Worm (Caenorhabditis elegans) whole organism, young adult: ENCODE data around the gene ephx-1.

ENCODE experiments used
- B0336.3 ChIP-seq: fragments of 200-800 bp; sonication (Bioruptor generic); IDR thresholded peaks from 2 replicates; pipeline ENCODE4 v1.3.6; 2022; ENCODE audit warnings: missing genetic modification characterization, missing compliant biosample characterization
- D2030.7 ChIP-seq: fragments of 200-800 bp; sonication (Bioruptor generic); IDR thresholded peaks from 2 replicates; pipeline ENCODE4 v1.3.6; 2022; ENCODE audit warnings: missing genetic modification reagents, missing genetic modification characterization, missing compliant biosample characterization
- F49E8.2 ChIP-seq: sonication (generic microtip); optimal IDR thresholded peaks from 3 replicates; lab custom pipeline; 2017; ENCODE audit warnings: missing genetic modification characterization, mild to moderate bottlenecking, missing compliant biosample characterization, antibody characterized with exemption, moderate library complexity; ENCODE audit not compliant: insufficient read depth
- F52B5.7 ChIP-seq: sonication (generic microtip); optimal IDR thresholded peaks from 2 replicates; lab custom pipeline; 2016; ENCODE audit warnings: mild to moderate bottlenecking, missing genetic modification characterization, missing compliant biosample characterization
- F55B11.4 ChIP-seq: sonication (generic microtip); optimal IDR thresholded peaks from 2 replicates; lab custom pipeline; 2016; ENCODE audit warnings: missing compliant biosample characterization, missing genetic modification characterization, borderline replicate concordance; ENCODE audit not compliant: insufficient read depth
- F57C9.4 ChIP-seq: sonication (generic microtip); optimal IDR thresholded peaks from 2 replicates; lab custom pipeline; 2017; ENCODE audit warnings: mild to moderate bottlenecking, missing genetic modification characterization, missing compliant biosample characterization
- K12H6.12 ChIP-seq: fragments of 200-800 bp; sonication (Bioruptor generic); optimal IDR thresholded peaks from 2 replicates; lab custom pipeline; 2018; ENCODE audit warnings: mild to moderate bottlenecking, missing genetic modification characterization, missing compliant biosample characterization
- Y53F4B.3 ChIP-seq: fragments of 200-800 bp; sonication (Bioruptor generic); IDR thresholded peaks from 2 replicates; pipeline ENCODE4 v1.3.6; 2022; ENCODE audit warnings: missing genetic modification reagents, missing genetic modification characterization, missing compliant biosample characterization
- Y56A3A.18 ChIP-seq: fragments of 200-800 bp; sonication (Bioruptor generic); IDR thresholded peaks from 2 replicates; pipeline ENCODE4 v1.3.6; 2022; ENCODE audit warnings: missing genetic modification reagents, missing genetic modification characterization, missing compliant biosample characterization
- ZK185.1 ChIP-seq: sonication (generic microtip); optimal IDR thresholded peaks from 2 replicates; lab custom pipeline; 2016; ENCODE audit warnings: mild to moderate bottlenecking, missing genetic modification characterization, missing compliant biosample characterization; ENCODE audit not compliant: poor library complexity, severe bottlenecking
- cebp-2 ChIP-seq: fragments of 200-800 bp; sonication (Bioruptor generic); IDR thresholded peaks from 2 replicates; pipeline ENCODE4 v1.3.6; 2022; ENCODE audit warnings: missing genetic modification characterization, missing compliant biosample characterization
- ceh-58 ChIP-seq: fragments of 200-800 bp; sonication (Bioruptor generic); IDR thresholded peaks from 2 replicates; pipeline ENCODE4 v1.3.6; 2022; ENCODE audit warnings: missing genetic modification characterization, missing compliant biosample characterization
- egl-18 ChIP-seq: fragments of 200-800 bp; sonication (Bioruptor generic); IDR thresholded peaks from 2 replicates; pipeline ENCODE4 v1.3.6; 2022; ENCODE audit warnings: missing genetic modification reagents, missing genetic modification characterization, missing compliant biosample characterization
- egl-44 ChIP-seq: fragments of 200-800 bp; sonication (Bioruptor generic); IDR thresholded peaks from 2 replicates; pipeline ENCODE4 v1.3.6; 2022; ENCODE audit warnings: missing genetic modification reagents, missing genetic modification characterization, missing compliant biosample characterization
- ets-4 ChIP-seq: fragments of 200-800 bp; sonication (Bioruptor generic); optimal IDR thresholded peaks from 2 replicates; lab custom pipeline; 2018; ENCODE audit warnings: mild to moderate bottlenecking, missing genetic modification characterization, missing compliant biosample characterization
- him-1 ChIP-seq: sonication (generic microtip); optimal IDR thresholded peaks from 2 replicates; lab custom pipeline; 2016; ENCODE audit warnings: missing genotype, missing genetic modification reagents, missing genetic modification characterization, missing compliant biosample characterization
- lag-1 ChIP-seq: fragments of 200-800 bp; sonication (Bioruptor generic); IDR thresholded peaks from 2 replicates; pipeline ENCODE4 v1.3.6; 2022; ENCODE audit warnings: missing genetic modification reagents, missing genetic modification characterization, missing compliant biosample characterization
- let-526 ChIP-seq: fragments of 200-800 bp; sonication (Bioruptor generic); IDR thresholded peaks from 2 replicates; pipeline ENCODE4 v1.3.6; 2022; ENCODE audit warnings: missing genetic modification reagents, missing genetic modification characterization, missing compliant biosample characterization
- lin-40 ChIP-seq: sonication (generic microtip); optimal IDR thresholded peaks from 2 replicates; lab custom pipeline; 2016; ENCODE audit warnings: missing genetic modification characterization, mild to moderate bottlenecking, missing compliant biosample characterization, missing genotype, missing genetic modification reagents
- lir-1 ChIP-seq: fragments of 200-800 bp; sonication (Bioruptor generic); conservative IDR thresholded peaks from 2 replicates; pipeline ENCODE4 v1.3.6; 2022; ENCODE audit warnings: missing genetic modification reagents, missing genetic modification characterization, missing compliant biosample characterization
- madf-10 ChIP-seq: sonication (generic microtip); optimal IDR thresholded peaks from 2 replicates; lab custom pipeline; 2016; ENCODE audit warnings: mild to moderate bottlenecking, missing genetic modification characterization, missing compliant biosample characterization
- madf-3 ChIP-seq: fragments of 200-800 bp; sonication (Bioruptor generic); IDR thresholded peaks from 2 replicates; pipeline ENCODE4 v1.3.6; 2022; ENCODE audit warnings: missing genetic modification reagents, missing genetic modification characterization, missing compliant biosample characterization
- nfyb-1 ChIP-seq: fragments of 200-800 bp; sonication (Bioruptor generic); IDR thresholded peaks from 2 replicates; pipeline ENCODE4 v1.3.6; 2022; ENCODE audit warnings: missing genetic modification reagents, missing genetic modification characterization, missing compliant biosample characterization
- nhr-179 ChIP-seq: sonication (generic microtip); optimal IDR thresholded peaks from 2 replicates; lab custom pipeline; 2016; ENCODE audit warnings: mild to moderate bottlenecking, missing genetic modification characterization, missing compliant biosample characterization
- nhr-90 ChIP-seq: sonication (generic microtip); optimal IDR thresholded peaks from 2 replicates; lab custom pipeline; 2016; ENCODE audit warnings: missing genotype, mild to moderate bottlenecking, missing genetic modification characterization, missing compliant biosample characterization
- sdz-38 ChIP-seq: sonication (generic microtip); optimal IDR thresholded peaks from 2 replicates; lab custom pipeline; 2016; ENCODE audit warnings: missing genotype, missing genetic modification characterization, missing compliant biosample characterization
- sea-2 ChIP-seq: fragments of 200-800 bp; sonication (Bioruptor generic); IDR thresholded peaks from 2 replicates; pipeline ENCODE4 v1.3.6; 2022; ENCODE audit warnings: missing genetic modification characterization, missing compliant biosample characterization
- snpc-3.4 ChIP-seq: sonication (generic microtip); optimal IDR thresholded peaks from 2 replicates; lab custom pipeline; 2017; ENCODE audit warnings: missing genetic modification characterization, mild to moderate bottlenecking, missing compliant biosample characterization, antibody characterized with exemption, moderate library complexity, missing genotype, missing genetic modification reagents
- somi-1 ChIP-seq: fragments of 200-800 bp; sonication (Bioruptor generic); optimal IDR thresholded peaks from 2 replicates; lab custom pipeline; 2018; ENCODE audit warnings: mild to moderate bottlenecking, missing genetic modification characterization, missing compliant biosample characterization
- ztf-25 ChIP-seq: fragments of 200-800 bp; sonication (Bioruptor generic); IDR thresholded peaks from 2 replicates; pipeline ENCODE4 v1.3.6; 2022; ENCODE audit warnings: missing genetic modification reagents, missing genetic modification characterization, missing compliant biosample characterization
- ztf-6 ChIP-seq: fragments of 200-800 bp; sonication (Bioruptor generic); IDR thresholded peaks from 2 replicates; pipeline ENCODE4 v1.3.6; 2022; ENCODE audit warnings: missing genetic modification reagents, missing genetic modification characterization, missing compliant biosample characterization

Gene ephx-1

DNA sequence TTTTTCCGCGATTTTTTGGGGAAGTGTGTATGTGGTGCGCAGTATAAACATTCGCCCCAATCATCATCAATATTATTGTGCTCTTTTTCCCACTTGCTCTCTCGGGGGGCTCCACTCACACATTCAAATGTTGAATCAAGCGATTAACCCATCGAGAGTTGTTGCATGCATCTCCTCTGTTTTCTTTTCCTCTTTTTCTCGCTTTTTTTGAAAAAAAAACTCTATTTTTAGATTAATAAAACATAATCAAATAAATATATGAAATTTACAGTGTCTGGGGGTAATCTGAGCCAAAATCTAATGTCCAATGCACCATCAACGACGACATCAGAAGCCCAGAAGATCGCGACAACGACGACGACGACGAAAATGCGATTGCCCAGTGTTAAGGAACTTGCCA lies at the start of gene ephx-1:
Gene ephx-1 (plus strand): TSS at position 301 of the 400 bp plus-strand sequence.
- no peak for TF ChIP-seq ztf-25
- no peak for TF ChIP-seq K12H6.12 (tag; lab: Kevin White, UChicago)
- no peak for TF ChIP-seq egl-18 (GFP tag; lab: Robert Waterston, UW)
- TF ChIP-seq ztf-6 (GFP tag; lab: Robert Waterston, UW) = no peak
- TF ChIP-seq somi-1 (GFP tag; lab: Kevin White, UChicago) = no peak
- no peak for TF ChIP-seq lin-40 (tag; lab: Kevin White, UChicago)
- no peak for TF ChIP-seq let-526 (GFP tag; lab: Robert Waterston, UW)
- no peak for TF ChIP-seq F55B11.4 (tag; lab: Kevin White, UChicago)
- no peak for TF ChIP-seq ZK185.1 (tag; lab: Kevin White, UChicago)
- TF ChIP-seq madf-3 = no peak
- no peak for TF ChIP-seq madf-10 (tag; lab: Kevin White, UChicago)
- no peak for TF ChIP-seq F52B5.7 (tag; lab: Kevin White, UChicago)
- TF ChIP-seq lir-1 (GFP tag; lab: Robert Waterston, UW) = no peak
- no peak for TF ChIP-seq him-1 (tag; lab: Kevin White, UChicago)
- TF ChIP-seq D2030.7 (GFP tag; lab: Robert Waterston, UW) = no peak
- no peak for TF ChIP-seq snpc-3.4 (tag; lab: Kevin White, UChicago)
- no peak for TF ChIP-seq Y53F4B.3 (GFP tag; lab: Robert Waterston, UW)
- TF ChIP-seq lag-1 (GFP tag; lab: Robert Waterston, UW) = no peak
- no peak for TF ChIP-seq nhr-90 (tag; lab: Kevin White, UChicago)
- no peak for TF ChIP-seq ceh-58

DNA sequence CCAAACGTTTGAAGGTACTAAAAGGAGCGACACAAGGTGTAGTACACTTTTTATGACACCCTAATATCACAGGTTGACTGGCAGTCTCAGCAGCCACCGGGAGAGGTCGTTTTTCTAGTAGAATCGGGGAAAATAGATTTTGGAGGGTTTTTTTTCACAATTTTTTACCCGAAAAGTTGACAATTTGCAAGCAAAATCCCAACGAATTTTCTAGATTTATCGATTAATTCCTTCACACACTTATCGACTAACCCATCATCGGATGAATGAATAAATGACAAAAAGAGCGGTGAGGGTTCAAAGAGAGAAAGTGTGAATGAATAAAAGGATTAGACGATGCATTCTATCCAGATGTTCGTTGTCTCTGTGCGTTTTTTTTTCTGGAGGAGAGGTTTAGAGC lies 48.8 kb upstream of the ephx-1 start:
- no peak for TF ChIP-seq cebp-2 (GFP tag; lab: Robert Waterston, UW)
- TF ChIP-seq sdz-38 = no peak
- no peak for TF ChIP-seq egl-44
- no peak for TF ChIP-seq F57C9.4 (tag; lab: Kevin White, UChicago)
- no peak for TF ChIP-seq B0336.3

- TF ChIP-seq somi-1 (GFP tag; lab: Kevin White, UChicago) (peak; percentile 51), Y56A3A.18 (GFP tag; lab: Robert Waterston, UW) (no peak)
- TF ChIP-seq, all 124 proteins: peak for 1
Observed at ce11 chrII:3956744-3957143, 48.0 kb upstream of the ephx-1 start.

DNA sequence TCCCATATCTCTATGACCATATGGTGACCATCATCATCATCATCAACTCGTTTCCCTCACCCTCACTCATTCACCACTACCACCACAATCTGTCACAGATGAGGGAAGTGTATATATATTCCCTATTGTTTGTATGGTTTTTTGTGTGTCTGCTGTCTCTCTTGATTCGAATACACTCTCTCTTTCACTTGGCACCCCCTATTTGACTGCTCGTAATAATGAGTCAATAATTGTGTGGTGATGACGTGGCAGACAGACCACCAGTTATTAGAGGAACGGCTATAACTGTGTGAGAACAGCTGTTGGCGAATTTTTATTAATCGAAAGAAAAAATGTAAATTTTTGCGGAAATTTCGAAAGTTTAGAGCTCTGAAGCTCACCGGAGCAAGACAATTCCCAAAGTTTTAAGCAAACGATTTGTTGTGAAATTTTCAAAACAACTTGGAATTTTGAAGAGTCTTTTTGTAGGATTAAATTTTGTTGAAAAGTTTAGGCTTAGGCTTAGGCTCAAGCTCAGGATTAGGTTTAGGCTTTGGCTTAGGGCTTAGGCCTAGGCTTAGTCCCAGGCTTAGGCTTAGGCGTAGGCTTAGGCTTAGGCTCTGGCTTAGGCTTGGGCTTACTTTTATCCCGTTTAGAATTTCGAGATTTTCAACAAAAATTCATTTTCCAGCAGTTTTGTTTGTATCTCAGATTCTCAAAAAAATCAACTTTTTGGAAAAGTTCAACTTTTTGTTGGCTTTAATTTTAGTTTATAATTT lies 47.1 kb upstream of the ephx-1 start:
- no peak for TF ChIP-seq nhr-179 (tag; lab: Kevin White, UChicago)
- TF ChIP-seq lir-1 (GFP tag; lab: Robert Waterston, UW) = no peak
- 0 out of 2 replicates have a peak, but pooled peaks have one; percentile 17 for TF ChIP-seq nfyb-1 (GFP tag; lab: Robert Waterston, UW)
- no peak for TF ChIP-seq ets-4 (GFP tag; lab: Kevin White, UChicago)
- peak; percentile 52; the same call in 1 of the 2 replicates for TF ChIP-seq sea-2 (GFP tag; lab: Robert Waterston, UW)
- no peak for TF ChIP-seq egl-44
- no peak for TF ChIP-seq F49E8.2
